Worm (Caenorhabditis elegans): ENCODE data around the gene fbf-2.

ce11 chrII:6047639-6048159 lies 43.6 kb downstream of the fbf-2 start, which contains the start of the genes R12C12.6 and ran-5:
- TF ChIP-seq snpc-3.4 (tag; optimal IDR thresholded peaks at IDR 0.05), result peak; percentile 77
- peak; percentile 41 for TF ChIP-seq him-1 (tag; optimal IDR thresholded peaks at IDR 0.05)
- TF ChIP-seq Y53F4B.3 (GFP tag; IDR thresholded peaks at IDR 0.05), result no peak
- TF ChIP-seq ama-1 (optimal IDR thresholded peaks at IDR 0.05), result no peak
- TF ChIP-seq ama-1 (GFP tag; optimal IDR thresholded peaks at IDR 0.05), result no peak
- TF ChIP-seq tbp1 (GFP tag; optimal IDR thresholded peaks at IDR 0.05), result peak; percentile 60
- peak in 1 of 2 experiments; percentile 69 for TF ChIP-seq let-607 (tag; optimal IDR thresholded peaks at IDR 0.05)
